Worm (Caenorhabditis elegans) whole organism, L4 larva: ENCODE measurements around the gene rnf-121.

ENCODE experiments used
- D1046.2 ChIP-seq: fragments of 200-800 bp; sonication (Bioruptor generic); IDR thresholded peaks from 2 replicates; pipeline ENCODE4 v1.3.6; 2022; ENCODE audit warnings: missing genetic modification characterization, missing compliant biosample characterization
- F26F4.8 ChIP-seq: fragments of 200-800 bp; sonication (Bioruptor generic); conservative IDR thresholded peaks from 2 replicates; pipeline ENCODE4 v1.3.6; 2022; ENCODE audit warnings: missing genetic modification characterization, missing compliant biosample characterization
- R02D3.7 ChIP-seq: fragments of 150-350 bp; sonication (generic microtip); optimal IDR thresholded peaks from 3 replicates; lab custom pipeline; 2014; ENCODE audit warnings: missing biosample characterization, missing genetic modification characterization
- T20F7.1 ChIP-seq: fragments of 200-800 bp; sonication (Bioruptor generic); optimal IDR thresholded peaks from 2 replicates; lab custom pipeline; 2018; ENCODE audit warnings: mild to moderate bottlenecking, missing genetic modification characterization, missing compliant biosample characterization
- T26A8.4 ChIP-seq: fragments of 200-800 bp; sonication (Bioruptor generic); IDR thresholded peaks from 2 replicates; pipeline ENCODE4 v1.3.6; 2022; ENCODE audit warnings: missing genetic modification characterization, missing compliant biosample characterization
- Y48G9A.11 ChIP-seq: fragments of 200-800 bp; sonication (Bioruptor generic); IDR thresholded peaks from 2 replicates; pipeline ENCODE4 v1.3.6; 2022; ENCODE audit warnings: missing genetic modification reagents, missing genetic modification characterization, missing compliant biosample characterization
- Y5F2A.4 ChIP-seq: fragments of 200-800 bp; sonication (Bioruptor generic); optimal IDR thresholded peaks from 2 replicates; lab custom pipeline; 2018; ENCODE audit warnings: mild to moderate bottlenecking, missing genetic modification characterization, missing compliant biosample characterization
- Y75B8A.6 ChIP-seq: fragments of 200-800 bp; sonication (Bioruptor generic); IDR thresholded peaks from 2 replicates; pipeline ENCODE4 v1.3.6; 2022; ENCODE audit warnings: missing genetic modification reagents, missing genetic modification characterization, missing compliant biosample characterization
- ZK337.2 ChIP-seq: fragments of 200-800 bp; sonication (Bioruptor generic); IDR thresholded peaks from 2 replicates; pipeline ENCODE4 v1.3.6; 2022; ENCODE audit warnings: missing genetic modification reagents, missing genetic modification characterization, missing compliant biosample characterization
- aha-1 ChIP-seq: fragments of 150-350 bp; peaks from one replicate; lab custom pipeline; 2014; ENCODE audit warnings: missing biosample characterization, missing genetic modification characterization
- ama-1 ChIP-seq: fragments of 150-350 bp; optimal IDR thresholded peaks from 2 replicates; lab custom pipeline; 2014; ENCODE audit warnings: inconsistent platforms, mixed read lengths
- ceh-32 ChIP-seq: sonication (generic microtip); optimal IDR thresholded peaks from 2 replicates; lab custom pipeline; 2016; ENCODE audit warnings: mild to moderate bottlenecking, missing genetic modification characterization, missing compliant biosample characterization; ENCODE audit not compliant: poor library complexity
- ceh-82 ChIP-seq: sonication (generic microtip); optimal IDR thresholded peaks from 2 replicates; lab custom pipeline; 2017; ENCODE audit warnings: missing biosample characterization, missing genetic modification characterization
- daf-12 ChIP-seq: fragments of 150-350 bp; optimal IDR thresholded peaks from 2 replicates; lab custom pipeline; 2014; ENCODE audit warnings: missing biosample characterization, missing genetic modification reagents, missing genetic modification characterization
- daf-16 ChIP-seq, 3 experiments: sonication (generic microtip); optimal IDR thresholded peaks; 2 replicates each; lab custom pipeline; 2016 to 2017; ENCODE audit warnings: missing genetic modification characterization in 3 of 3, missing genetic modification reagents in 3 of 3, mild to moderate bottlenecking in 2 of 3, missing compliant biosample characterization in 2 of 3, missing biosample characterization in 1 of 3, moderate library complexity in 1 of 3
- egl-43 ChIP-seq: fragments of 200-800 bp; sonication (Bioruptor generic); IDR thresholded peaks from 2 replicates; pipeline ENCODE4 v1.3.6; 2022; ENCODE audit warnings: missing genetic modification reagents, missing genetic modification characterization, missing compliant biosample characterization
- fkh-10 ChIP-seq: fragments of 150-350 bp; optimal IDR thresholded peaks from 2 replicates; lab custom pipeline; 2014; ENCODE audit warnings: missing biosample characterization, missing genetic modification reagents, missing genetic modification characterization
- fos-1 ChIP-seq: fragments of 150-350 bp; optimal IDR thresholded peaks from 2 replicates; lab custom pipeline; 2014; ENCODE audit warnings: missing biosample characterization, missing genetic modification characterization
- jun-1 ChIP-seq: fragments of 150-350 bp; optimal IDR thresholded peaks from 2 replicates; lab custom pipeline; 2014; ENCODE audit warnings: missing biosample characterization, missing genetic modification reagents, missing genetic modification characterization
- lin-13 ChIP-seq: fragments of 150-350 bp; optimal IDR thresholded peaks from 2 replicates; lab custom pipeline; 2014; ENCODE audit warnings: missing biosample characterization, missing genetic modification reagents, missing genetic modification characterization
- lin-38 ChIP-seq: fragments of 200-800 bp; sonication (Bioruptor generic); IDR thresholded peaks from 2 replicates; pipeline ENCODE4 v1.3.6; 2022; ENCODE audit warnings: missing genetic modification reagents, missing genetic modification characterization, missing compliant biosample characterization
- lsy-2 ChIP-seq, 2 experiments: fragments of 150-350 bp in 1 of 2; sonication (generic microtip) in 1 of 2; optimal IDR thresholded peaks; 2 replicates each; lab custom pipeline; 2014 to 2017; ENCODE audit warnings: missing biosample characterization in 2 of 2, missing genetic modification characterization in 2 of 2
- madf-5 ChIP-seq, 2 experiments: fragments of 200-800 bp; sonication (Bioruptor generic); IDR thresholded peaks; 2 replicates each; pipeline ENCODE4 v1.3.6; 2022; ENCODE audit warnings: missing compliant biosample characterization in 2 of 2, missing genetic modification characterization in 2 of 2
- madf-9 ChIP-seq: fragments of 200-800 bp; sonication (Bioruptor generic); conservative IDR thresholded peaks from 2 replicates; pipeline ENCODE4 v1.3.6; 2022; ENCODE audit warnings: missing genetic modification reagents, missing genetic modification characterization, missing compliant biosample characterization
- mdt-29 ChIP-seq: fragments of 200-800 bp; sonication (Bioruptor generic); IDR thresholded peaks from 2 replicates; pipeline ENCODE4 v1.3.6; 2022; ENCODE audit warnings: missing genetic modification reagents, missing genetic modification characterization, missing compliant biosample characterization
- mep-1 ChIP-seq: fragments of 150-350 bp; sonication (generic microtip); optimal IDR thresholded peaks from 3 replicates; lab custom pipeline; 2014; ENCODE audit warnings: missing biosample characterization, missing genetic modification characterization
- mes-2 ChIP-seq: sonication (generic microtip); optimal IDR thresholded peaks from 2 replicates; lab custom pipeline; 2016; ENCODE audit warnings: missing genotype, mild to moderate bottlenecking, missing genetic modification characterization, missing compliant biosample characterization; ENCODE audit not compliant: poor library complexity, severe bottlenecking
- mxl-3 ChIP-seq: fragments of 200-800 bp; sonication (Bioruptor generic); optimal IDR thresholded peaks from 2 replicates; lab custom pipeline; 2018; ENCODE audit warnings: mild to moderate bottlenecking, missing genetic modification characterization, missing compliant biosample characterization
- nhr-10 ChIP-seq: fragments of 150-350 bp; optimal IDR thresholded peaks from 2 replicates; lab custom pipeline; 2014; ENCODE audit warnings: missing biosample characterization, missing genetic modification characterization
- nhr-11 ChIP-seq: fragments of 150-350 bp; optimal IDR thresholded peaks from 2 replicates; lab custom pipeline; 2014; ENCODE audit warnings: missing biosample characterization, missing genetic modification characterization
- nhr-111 ChIP-seq: fragments of 200-800 bp; sonication (Bioruptor generic); optimal IDR thresholded peaks from 2 replicates; lab custom pipeline; 2018; ENCODE audit warnings: mild to moderate bottlenecking, missing genetic modification characterization, missing compliant biosample characterization
- nhr-41 ChIP-seq: fragments of 200-800 bp; sonication (Bioruptor generic); IDR thresholded peaks from 2 replicates; pipeline ENCODE4 v1.3.6; 2022; ENCODE audit warnings: missing genetic modification reagents, missing genetic modification characterization, missing compliant biosample characterization
- nhr-6 ChIP-seq: fragments of 150-350 bp; optimal IDR thresholded peaks from 2 replicates; lab custom pipeline; 2014; ENCODE audit warnings: missing biosample characterization, missing genetic modification characterization
- nhr-77 ChIP-seq: fragments of 150-350 bp; optimal IDR thresholded peaks from 2 replicates; lab custom pipeline; 2014; ENCODE audit warnings: missing biosample characterization, missing genetic modification characterization
- pha-4 ChIP-seq, 2 experiments: fragments of 150-350 bp in 1 of 2; fragments of 200-800 bp in 1 of 2; sonication (Bioruptor generic) in 1 of 2; IDR thresholded peaks in 1 of 2; optimal IDR thresholded peaks in 1 of 2; 2 replicates each; pipeline versions ENCODE4 v1.3.6 to Lab custom; 2014 to 2022; ENCODE audit warnings: missing genetic modification characterization in 2 of 2, missing genetic modification reagents in 2 of 2, missing biosample characterization in 1 of 2, missing compliant biosample characterization in 1 of 2
- php-3 ChIP-seq: fragments of 200-800 bp; sonication (Bioruptor generic); IDR thresholded peaks from 2 replicates; pipeline ENCODE4 v1.3.6; 2022; ENCODE audit warnings: missing genetic modification reagents, missing genetic modification characterization, missing compliant biosample characterization
- pqm-1 ChIP-seq: sonication (generic microtip); optimal IDR thresholded peaks from 2 replicates; lab custom pipeline; 2017; ENCODE audit warnings: missing biosample characterization, missing genetic modification characterization
- set-16 ChIP-seq: fragments of 200-800 bp; sonication (Bioruptor generic); IDR thresholded peaks from 2 replicates; pipeline ENCODE4 v1.3.6; 2022; ENCODE audit warnings: missing genetic modification reagents, missing genetic modification characterization, missing compliant biosample characterization
- snpc-1.2 ChIP-seq: fragments of 200-800 bp; sonication (Bioruptor generic); IDR thresholded peaks from 2 replicates; pipeline ENCODE4 v1.3.6; 2022; ENCODE audit warnings: missing genetic modification reagents, missing genetic modification characterization, missing compliant biosample characterization
- spr-1 ChIP-seq: sonication (generic microtip); optimal IDR thresholded peaks from 2 replicates; lab custom pipeline; 2016; ENCODE audit warnings: mild to moderate bottlenecking, missing genetic modification characterization, missing compliant biosample characterization
- spr-3 ChIP-seq: fragments of 200-800 bp; sonication (Bioruptor generic); optimal IDR thresholded peaks from 2 replicates; lab custom pipeline; 2018; ENCODE audit warnings: mild to moderate bottlenecking, missing genetic modification characterization, missing compliant biosample characterization
- zag-1 ChIP-seq: fragments of 150-350 bp; optimal IDR thresholded peaks from 2 replicates; lab custom pipeline; 2014; ENCODE audit warnings: missing biosample characterization, missing genetic modification characterization
- zip-2 ChIP-seq: fragments of 150-350 bp; optimal IDR thresholded peaks from 2 replicates; lab custom pipeline; 2014; ENCODE audit warnings: missing biosample characterization, missing genetic modification characterization
- ztf-11 ChIP-seq: fragments of 150-350 bp; optimal IDR thresholded peaks from 2 replicates; lab custom pipeline; 2014; ENCODE audit warnings: missing biosample characterization, missing genetic modification characterization
- ztf-7 ChIP-seq: fragments of 150-350 bp; optimal IDR thresholded peaks from 2 replicates; lab custom pipeline; 2014; ENCODE audit warnings: missing biosample characterization, missing genetic modification characterization

The rnf-121 gene

DNA sequence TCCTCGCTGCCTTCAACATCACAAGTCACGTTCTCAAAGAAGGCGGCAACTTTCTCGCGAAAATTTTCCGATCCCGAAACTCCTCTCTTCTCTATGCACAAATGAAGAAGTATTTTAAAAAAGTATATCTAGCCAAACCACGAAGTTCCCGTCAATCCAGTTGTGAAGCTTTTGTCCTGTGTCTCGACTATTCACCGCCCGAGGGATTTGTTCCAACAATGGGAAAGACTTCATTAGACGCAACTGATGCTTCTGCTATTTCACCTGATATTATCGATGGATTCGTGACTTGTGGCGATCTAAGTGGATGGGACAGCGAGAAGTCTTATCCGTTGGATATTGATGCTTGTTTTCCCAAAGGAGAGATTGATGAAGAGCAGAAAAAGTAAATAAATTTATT lies 34.2 kb upstream of the rnf-121 start:
- TF ChIP-seq spr-3 (GFP tag; lab: Kevin White, UChicago) = no peak
- no peak for TF ChIP-seq ztf-11
- TF ChIP-seq aha-1 (tag; lab: Kevin White, UChicago) = peak; percentile 94
- no peak for TF ChIP-seq Y75B8A.6
- TF ChIP-seq nhr-10 (tag; lab: Kevin White, UChicago) = no peak
- TF ChIP-seq lin-38 (GFP tag; lab: Robert Waterston, UW) = no peak

DNA sequence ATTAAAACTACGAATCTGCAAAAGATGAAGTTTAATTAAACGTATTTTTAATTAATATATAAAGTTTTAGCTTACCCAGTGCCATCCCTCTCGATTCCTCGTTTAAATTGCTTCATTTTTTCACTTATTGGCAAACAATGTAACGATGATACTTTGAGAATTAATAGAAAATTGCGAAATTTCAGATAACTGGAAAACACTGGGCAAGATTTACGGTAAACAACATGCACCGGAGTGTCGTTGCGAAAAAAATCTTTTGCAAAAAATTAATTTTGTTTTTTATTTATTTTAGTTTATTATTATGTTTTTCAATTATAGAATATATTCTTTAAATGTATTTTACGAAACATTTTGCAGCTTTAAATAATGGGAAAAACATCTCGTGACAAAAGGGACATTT lies 33.3 kb upstream of the rnf-121 start, which contains the start of the genes pelo-1 and R74.7:
pelo-1 (minus strand) TSS at position 151 of the 400 bp plus-strand sequence.
R74.7 (plus strand) TSS at position 358 of the 400 bp plus-strand sequence.
- TF ChIP-seq R02D3.7 (tag; lab: Kevin White, UChicago) = peak; percentile 69
- TF ChIP-seq mes-2 = peak; percentile 33
- TF ChIP-seq nhr-6 = no peak
- TF ChIP-seq Y48G9A.11 (GFP tag; lab: Robert Waterston, UW) = peak; percentile 61
- TF ChIP-seq lsy-2 (tag; optimal IDR thresholded peaks at IDR 0.05; lab: Kevin White, UChicago) = peak in 1 of 2 experiments; percentile 65
- no peak for TF ChIP-seq spr-1
- TF ChIP-seq daf-16 (GFP tag; optimal IDR thresholded peaks at IDR 0.05; lab: Kevin White, UChicago) = no peak
- TF ChIP-seq daf-16 (tag; optimal IDR thresholded peaks at IDR 0.05; lab: Kevin White, UChicago) = peak; percentile 21
- no peak for TF ChIP-seq zag-1 (tag; lab: Kevin White, UChicago)
- no peak for TF ChIP-seq pqm-1 (tag; lab: Kevin White, UChicago)
- TF ChIP-seq set-16 = no peak
- TF ChIP-seq nhr-77 = peak; percentile 11
- TF ChIP-seq zip-2 (tag; lab: Kevin White, UChicago) = peak; percentile 2
- TF ChIP-seq T20F7.1 (GFP tag; lab: Kevin White, UChicago) = peak; percentile 95

DNA sequence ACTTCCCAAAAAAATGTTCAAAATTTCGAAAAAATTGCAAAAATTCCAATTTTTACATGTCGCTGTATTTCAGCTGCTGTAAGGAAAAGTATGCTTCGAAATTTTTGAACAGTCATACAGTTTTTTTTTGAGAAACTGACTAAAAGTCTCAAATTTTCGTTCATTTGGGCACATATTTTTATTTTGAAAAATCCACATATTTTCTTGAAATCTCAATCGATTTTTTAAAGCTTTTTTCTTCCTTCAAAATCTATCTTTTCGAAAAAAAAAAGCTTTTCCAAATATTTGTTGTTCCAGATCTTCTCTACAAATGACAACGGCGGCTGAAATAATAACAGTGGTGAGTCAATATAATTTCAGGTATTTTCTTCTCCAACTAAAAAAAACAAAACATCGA lies 26.2 kb upstream of the rnf-121 start, which contains the start of gene asd-1:
asd-1 (plus strand) TSS at position 298 of the 397 bp plus-strand sequence.
- TF ChIP-seq mep-1 (tag; lab: Kevin White, UChicago) = no peak
- no peak for TF ChIP-seq fkh-10 (GFP tag; lab: Kevin White, UChicago)
- no peak for TF ChIP-seq fos-1
- no peak for TF ChIP-seq R02D3.7 (tag; lab: Kevin White, UChicago)
- no peak for TF ChIP-seq lin-13 (GFP tag; lab: Kevin White, UChicago)

DNA sequence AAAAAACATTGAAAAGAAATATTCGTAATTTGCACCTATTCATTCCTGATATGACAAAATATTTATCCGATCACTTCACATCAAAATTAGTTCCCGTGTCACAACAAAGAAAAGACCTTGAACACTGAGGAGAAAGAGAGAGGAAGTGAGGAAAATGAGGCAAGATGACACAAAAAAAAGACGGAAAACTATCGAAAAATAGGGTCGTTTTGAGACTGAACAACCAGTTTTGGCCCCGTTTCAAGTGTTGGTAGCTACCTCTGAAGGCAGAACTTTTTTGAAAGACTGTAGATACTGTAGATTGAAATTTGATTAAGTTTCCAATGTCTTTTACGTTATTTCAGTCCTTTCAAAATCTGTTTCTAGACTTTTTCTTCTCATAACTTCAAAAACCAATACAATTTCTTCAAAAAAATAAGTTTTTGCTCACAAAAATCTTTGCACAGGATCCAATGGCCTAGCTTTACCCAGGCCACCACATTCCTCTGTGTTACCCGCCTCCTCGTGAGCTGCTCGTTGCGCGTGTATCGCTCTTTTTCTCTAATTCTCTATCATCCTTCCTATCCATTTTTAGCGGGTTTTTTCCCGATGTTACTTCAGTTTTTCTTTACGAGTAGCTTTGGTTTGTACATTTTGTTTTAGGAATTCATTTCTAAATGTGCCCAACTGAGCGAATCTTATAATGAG lies 25.7 kb upstream of the rnf-121 start:
- TF ChIP-seq Y48G9A.11 (GFP tag; lab: Robert Waterston, UW) (peak; percentile 52; the same call in 1 of the 2 replicates), fos-1 (no peak), nhr-41 (GFP tag; lab: Robert Waterston, UW) (no peak), egl-43 (GFP tag; lab: Robert Waterston, UW) (no peak), ama-1 (no peak), php-3 (no peak), madf-5 (GFP tag; IDR thresholded peaks at IDR 0.05; lab: Robert Waterston, UW) (no peak), Y5F2A.4 (no peak), zip-2 (tag; lab: Kevin White, UChicago) (no peak), nhr-77 (no peak), jun-1 (no peak), pha-4 (GFP tag; IDR thresholded peaks at IDR 0.05; lab: Robert Waterston, UW) (no peak), pha-4 (tag; optimal IDR thresholded peaks at IDR 0.05; lab: Kevin White, UChicago) (no peak), daf-12 (no peak), ceh-82 (no peak), nhr-11 (tag; lab: Kevin White, UChicago) (no peak), madf-9 (GFP tag; lab: Robert Waterston, UW) (no peak), T26A8.4 (GFP tag; lab: Robert Waterston, UW) (no peak), pqm-1 (tag; lab: Kevin White, UChicago) (no peak), F26F4.8 (GFP tag; lab: Robert Waterston, UW) (no peak), mdt-29 (GFP tag; lab: Robert Waterston, UW) (no peak), mxl-3 (GFP tag; lab: Kevin White, UChicago) (peak; percentile 38), D1046.2 (GFP tag; lab: Robert Waterston, UW) (no peak), ceh-32 (no peak), ztf-7 (tag; lab: Kevin White, UChicago) (no peak), snpc-1.2 (GFP tag; lab: Robert Waterston, UW) (no peak), nhr-111 (GFP tag; lab: Kevin White, UChicago) (no peak), ZK337.2 (GFP tag; lab: Robert Waterston, UW) (no peak)
